Fruit fly (Drosophila melanogaster) whole organism, adult: ENCODE data around the gene CSN6.

Source experiments
- CG12768 ChIP-seq: fragments of 200-800 bp; sonication (Bioruptor generic); optimal IDR thresholded peaks from 2 replicates; lab custom pipeline; 2017; ENCODE audit warnings: missing biosample characterization, missing genetic modification characterization, mild to moderate bottlenecking, moderate library complexity, missing genetic modification reagents
- CG5204 ChIP-seq: fragments of 200-800 bp; sonication (Bioruptor generic); optimal IDR thresholded peaks from 2 replicates; lab custom pipeline; 2016; ENCODE audit warnings: missing biosample characterization, missing genetic modification characterization
- CG7101 ChIP-seq: fragments of 200-800 bp; sonication (Bioruptor generic); optimal IDR thresholded peaks from 2 replicates; lab custom pipeline; 2018; ENCODE audit warnings: missing biosample characterization, mild to moderate bottlenecking, missing genetic modification characterization, moderate library complexity
- Mnt ChIP-seq: fragments of 200-800 bp; sonication (Bioruptor generic); optimal IDR thresholded peaks from 2 replicates; lab custom pipeline; 2016; ENCODE audit warnings: missing biosample characterization, mild to moderate bottlenecking, missing genetic modification characterization
- bab1 ChIP-seq: fragments of 200-800 bp; sonication (Bioruptor generic); optimal IDR thresholded peaks from 3 replicates; lab custom pipeline; 2019; ENCODE audit warnings: missing biosample characterization, mild to moderate bottlenecking, missing genetic modification characterization, moderate library complexity
- cic ChIP-seq: fragments of 200-800 bp; sonication (Bioruptor generic); optimal IDR thresholded peaks from 2 replicates; lab custom pipeline; 2017; ENCODE audit warnings: missing biosample characterization, mild to moderate bottlenecking, missing genetic modification characterization, moderate library complexity
- cnc ChIP-seq, 2 experiments: fragments of >200 bp; optimal IDR thresholded peaks; 2 replicates each; lab custom pipeline; 2017
- kay ChIP-seq: fragments of 200-800 bp; sonication (Bioruptor generic); peaks from one replicate; lab custom pipeline; 2016; ENCODE audit warnings: missing biosample characterization, missing genetic modification characterization, borderline replicate concordance
- ovo ChIP-seq: fragments of 200-800 bp; sonication (Bioruptor generic); optimal IDR thresholded peaks from 2 replicates; lab custom pipeline; 2016; ENCODE audit warnings: missing biosample characterization, missing genetic modification characterization
- pad ChIP-seq: fragments of 200-800 bp; sonication (Bioruptor generic); optimal IDR thresholded peaks from 3 replicates; lab custom pipeline; 2017; ENCODE audit warnings: missing biosample characterization, missing genetic modification characterization, mild to moderate bottlenecking, moderate library complexity, missing genetic modification reagents
- tj ChIP-seq: fragments of 200-800 bp; sonication (Bioruptor generic); optimal IDR thresholded peaks from 3 replicates; lab custom pipeline; 2017; ENCODE audit warnings: missing biosample characterization, mild to moderate bottlenecking, missing genetic modification characterization, moderate library complexity
- toe ChIP-seq: fragments of 200-800 bp; sonication (Bioruptor generic); optimal IDR thresholded peaks from 2 replicates; lab custom pipeline; 2016; ENCODE audit warnings: missing biosample characterization, missing genetic modification characterization

DNA sequence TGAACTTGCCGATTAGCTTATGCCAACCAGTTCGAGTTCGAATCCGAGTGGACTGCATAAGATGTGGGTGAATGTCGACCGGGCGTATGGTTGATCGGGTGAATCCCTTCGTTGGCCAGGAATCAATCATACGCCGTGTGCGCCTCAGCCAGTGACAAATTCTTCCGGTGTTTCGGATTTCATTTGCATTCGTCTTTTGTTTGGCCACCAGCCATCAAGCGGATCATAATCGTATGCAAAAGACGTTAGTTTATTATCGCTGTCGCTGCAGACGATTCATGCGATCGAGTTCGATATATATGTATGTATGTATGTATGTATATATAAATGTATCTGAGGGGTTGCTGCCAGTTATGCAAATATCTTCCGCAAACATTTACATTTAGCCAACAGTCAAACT lies 16.5 kb upstream of the CSN6 start:
- no peak for TF ChIP-seq kay (GFP tag; lab: Kevin White, UChicago)
- TF ChIP-seq pad (GFP tag; lab: Kevin White, UChicago), result no peak
- no peak for TF ChIP-seq tj (GFP tag; lab: Kevin White, UChicago)
- TF ChIP-seq ovo (GFP tag; lab: Kevin White, UChicago), result no peak
- TF ChIP-seq toe (GFP tag; lab: Kevin White, UChicago), result no peak
- TF ChIP-seq Mnt (GFP tag; lab: Kevin White, UChicago), result no peak
- no peak for TF ChIP-seq cic
- no peak for TF ChIP-seq CG7101 (tag; lab: Kevin White, UChicago)
- TF ChIP-seq CG5204, result no peak
- TF ChIP-seq CG12768, result no peak
- no peak for TF ChIP-seq cnc (optimal IDR thresholded peaks at IDR 0.05; lab: Kevin White, UChicago)
- TF ChIP-seq bab1 (GFP tag; lab: Kevin White, UChicago), result no peak
